Fruit fly (Drosophila melanogaster): ENCODE measurements around the gene CG18266.

Gene CG18266

dm6 chr2L:5596533-5596932 lies at the start of gene CG18266:
TSS of gene CG18266 (plus strand) at chr2L:5596833.
- TF ChIP-seq CG31627 (GFP tag; optimal IDR thresholded peaks at IDR 0.05) (no peak), Eip93F (GFP tag; optimal IDR thresholded peaks at IDR 0.05) (no peak), fd85E (GFP tag; optimal IDR thresholded peaks at IDR 0.05) (no peak), vri (GFP tag; optimal IDR thresholded peaks at IDR 0.05) (no peak), CG11294 (GFP tag; IDR thresholded peaks at IDR 0.05) (no peak), Hr39 (GFP tag; optimal IDR thresholded peaks at IDR 0.05) (no peak), Sox102F (GFP tag; optimal IDR thresholded peaks at IDR 0.05) (no peak), CG9139 (GFP tag; optimal IDR thresholded peaks at IDR 0.05) (no peak), OdsH (GFP tag; optimal IDR thresholded peaks at IDR 0.05) (no peak), spab (GFP tag; optimal IDR thresholded peaks at IDR 0.05) (no peak), CG6276 (GFP tag; optimal IDR thresholded peaks at IDR 0.05) (no peak), topi (GFP tag; optimal IDR thresholded peaks at IDR 0.05) (no peak), CG10669 (GFP tag; optimal IDR thresholded peaks at IDR 0.05) (no peak), Lpt (GFP tag; optimal IDR thresholded peaks at IDR 0.05) (no peak), CG7368 (GFP tag; optimal IDR thresholded peaks at IDR 0.05) (no peak), CG3919 (GFP tag; optimal IDR thresholded peaks at IDR 0.05) (no peak), CG6808 (GFP tag; optimal IDR thresholded peaks at IDR 0.05) (no peak)

DNA sequence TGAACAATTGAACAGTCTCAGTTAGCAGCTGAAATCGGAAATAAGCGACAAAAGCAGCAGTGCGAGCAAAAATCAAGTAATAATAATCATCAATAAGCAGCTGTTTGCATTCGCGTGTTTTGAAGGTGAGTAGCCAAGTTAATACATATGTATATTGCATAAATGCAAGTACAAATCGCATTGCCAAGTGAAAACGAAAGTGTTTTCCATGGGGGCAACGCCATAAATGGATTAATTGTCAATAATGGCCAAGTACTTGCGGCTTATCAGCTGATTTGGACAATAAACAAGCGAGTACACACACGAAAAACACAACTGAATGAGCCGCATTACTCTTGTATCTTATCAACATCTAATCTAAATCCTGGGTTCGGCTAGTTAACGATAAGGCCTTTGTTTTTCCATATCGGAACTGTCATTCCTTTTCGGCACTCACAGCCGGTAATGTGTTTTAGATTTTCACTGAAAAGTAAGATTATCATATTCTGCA lies 49.3 kb upstream of the CG18266 start:
- TF ChIP-seq vri (GFP tag; optimal IDR thresholded peaks at IDR 0.05) (peak; percentile 5), CG10669 (GFP tag; optimal IDR thresholded peaks at IDR 0.05) (no peak), spab (GFP tag; optimal IDR thresholded peaks at IDR 0.05) (no peak), svp (GFP tag) (peak; percentile 62), Blimp-1 (GFP tag; optimal IDR thresholded peaks at IDR 0.05) (peak; percentile 1), Eip93F (GFP tag; optimal IDR thresholded peaks at IDR 0.05) (peak; percentile 25), fd85E (GFP tag; optimal IDR thresholded peaks at IDR 0.05) (no peak)

dm6 chr2L:5550735-5551134 lies 45.9 kb upstream of the CG18266 start, which contains the start of gene CG14014:
TSS of gene CG14014 (minus strand) at chr2L:5550835.
- TF ChIP-seq CG11902 (GFP tag; optimal IDR thresholded peaks at IDR 0.05): no peak
- TF ChIP-seq fd85E (GFP tag; optimal IDR thresholded peaks at IDR 0.05): no peak
- TF ChIP-seq Hr39 (GFP tag; optimal IDR thresholded peaks at IDR 0.05): no peak
- TF ChIP-seq spab (GFP tag; optimal IDR thresholded peaks at IDR 0.05): no peak
- no peak for TF ChIP-seq CG7368 (GFP tag; optimal IDR thresholded peaks at IDR 0.05)
- TF ChIP-seq CG10631 (GFP tag; optimal IDR thresholded peaks at IDR 0.05): no peak
- no peak for TF ChIP-seq Hr38 (GFP tag; optimal IDR thresholded peaks at IDR 0.05)
- no peak for TF ChIP-seq svp (GFP tag)
- no peak for TF ChIP-seq Sox102F (GFP tag; optimal IDR thresholded peaks at IDR 0.05)
- no peak for TF ChIP-seq CG10669 (GFP tag; optimal IDR thresholded peaks at IDR 0.05)
- TF ChIP-seq net (GFP tag; optimal IDR thresholded peaks at IDR 0.05): no peak
- TF ChIP-seq CG34406 (GFP tag; optimal IDR thresholded peaks at IDR 0.05): no peak
- no peak for TF ChIP-seq Hr4 (GFP tag; optimal IDR thresholded peaks at IDR 0.05)
- no peak for TF ChIP-seq Sox15 (GFP tag; optimal IDR thresholded peaks at IDR 0.05)

DNA sequence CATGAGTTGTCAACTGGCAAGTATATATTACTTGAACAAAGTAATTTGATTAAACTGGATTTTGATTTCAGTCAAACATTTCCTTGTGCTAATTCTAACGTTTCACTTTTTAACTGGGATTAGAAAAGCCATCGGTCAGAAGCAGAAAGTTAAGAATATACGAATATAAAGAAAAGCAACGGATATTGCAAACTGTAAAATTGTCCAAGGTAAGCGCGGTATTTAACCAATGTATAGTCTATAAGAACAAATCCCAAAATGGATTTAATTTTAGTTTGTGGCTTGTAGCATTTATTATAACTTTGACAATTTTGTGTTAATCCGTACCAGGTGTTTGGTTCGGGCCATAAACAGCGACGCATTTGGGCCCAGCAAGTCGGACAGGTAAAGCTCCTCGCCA lies 45.1 kb upstream of the CG18266 start, which contains the start of gene CG18269:
Gene CG18269 (plus strand): TSS at position 301 of the 400 bp plus-strand sequence.
- TF ChIP-seq eg (GFP tag; IDR thresholded peaks at IDR 0.05): no peak
- TF ChIP-seq esn (GFP tag; optimal IDR thresholded peaks at IDR 0.05): no peak
- no peak for TF ChIP-seq achi (GFP tag; optimal IDR thresholded peaks at IDR 0.05)
- no peak for TF ChIP-seq net (GFP tag; optimal IDR thresholded peaks at IDR 0.05)
- no peak for TF ChIP-seq CG11294 (GFP tag; IDR thresholded peaks at IDR 0.05)
- TF ChIP-seq Ets21C (GFP tag; optimal IDR thresholded peaks at IDR 0.05): no peak
- TF ChIP-seq CG10631 (GFP tag; optimal IDR thresholded peaks at IDR 0.05): no peak
- no peak for TF ChIP-seq cyc (GFP tag; optimal IDR thresholded peaks at IDR 0.05)
- no peak for TF ChIP-seq Eip78C (GFP tag)
- TF ChIP-seq CG32006 (GFP tag; optimal IDR thresholded peaks at IDR 0.05): no peak
- TF ChIP-seq Smox (GFP tag; optimal IDR thresholded peaks at IDR 0.05): no peak
- no peak for TF ChIP-seq spab (GFP tag; optimal IDR thresholded peaks at IDR 0.05)
- TF ChIP-seq fd59A (GFP tag; optimal IDR thresholded peaks at IDR 0.05): no peak
- no peak for TF ChIP-seq CG8319 (GFP tag; optimal IDR thresholded peaks at IDR 0.05)
- TF ChIP-seq Sox15 (GFP tag; optimal IDR thresholded peaks at IDR 0.05): no peak
- no peak for TF ChIP-seq dsx (GFP tag; optimal IDR thresholded peaks at IDR 0.05; ENCODE audit: poor library complexity, severe bottlenecking)
- TF ChIP-seq Hr38 (GFP tag; optimal IDR thresholded peaks at IDR 0.05): no peak
- TF ChIP-seq CG8119 (GFP tag; IDR thresholded peaks at IDR 0.05): no peak
- TF ChIP-seq CG7368 (GFP tag; optimal IDR thresholded peaks at IDR 0.05): no peak
